Fruit fly (Drosophila melanogaster): ENCODE results near the gene CG12523.

The CG12523 gene

dm6 chr3L:10776367-10777026 lies 24.5 kb upstream of the CG12523 start (continued):
- TF ChIP-seq CHES-1-like (GFP tag; optimal IDR thresholded peaks at IDR 0.05) (peak; percentile 46), schlank (tag; optimal IDR thresholded peaks at IDR 0.05) (peak; percentile 43), CG13894 (tag; optimal IDR thresholded peaks at IDR 0.05) (no peak), Mad (GFP tag; optimal IDR thresholded peaks at IDR 0.05) (peak; percentile 61), dm (GFP tag; optimal IDR thresholded peaks at IDR 0.05) (peak; percentile 56), Hmx (GFP tag; optimal IDR thresholded peaks at IDR 0.05) (peak; percentile 20), al (GFP tag; IDR thresholded peaks at IDR 0.05) (peak; percentile 42; the same call in 1 of the 2 replicates), CG34224 (GFP tag; IDR thresholded peaks at IDR 0.05; ENCODE audit: partially characterized antibody) (no peak), gro (GFP tag; optimal IDR thresholded peaks at IDR 0.05) (no peak), sqz (GFP tag; optimal IDR thresholded peaks at IDR 0.05) (peak; percentile 37), repo (GFP tag; optimal IDR thresholded peaks at IDR 0.05) (peak; percentile 84), CG4617 (GFP tag; optimal IDR thresholded peaks at IDR 0.05; ENCODE audit: borderline replicate concordance) (peak; percentile 76), CG1233 (GFP tag; optimal IDR thresholded peaks at IDR 0.05) (peak; percentile 71), hbn (GFP tag; IDR thresholded peaks at IDR 0.05; ENCODE audit: partially characterized antibody) (no peak), CG18764 (GFP tag; optimal IDR thresholded peaks at IDR 0.05) (peak; percentile 69), Doc2 (GFP tag; IDR thresholded peaks at IDR 0.05) (peak; percentile 76), danr (GFP tag; IDR thresholded peaks at IDR 0.05) (peak; percentile 86), CG8478 (optimal IDR thresholded peaks at IDR 0.05) (no peak), otp (GFP tag; IDR thresholded peaks at IDR 0.05) (peak; percentile 91), ATbp (GFP tag; optimal IDR thresholded peaks at IDR 0.05) (peak; percentile 96), tap (tag; optimal IDR thresholded peaks at IDR 0.05) (peak; percentile 88), CG4424 (GFP tag; optimal IDR thresholded peaks at IDR 0.05) (peak; percentile 89), CG33213 (GFP tag; optimal IDR thresholded peaks at IDR 0.05) (peak; percentile 72), cad (GFP tag; optimal IDR thresholded peaks at IDR 0.05) (no peak), slbo (GFP tag; IDR thresholded peaks at IDR 0.05) (peak; percentile 88), CG14014 (GFP tag; IDR thresholded peaks at IDR 0.05) (peak; percentile 75), CG7271 (tag; optimal IDR thresholded peaks at IDR 0.05) (no peak), sens (GFP tag) (peak; percentile 99), CG3163 (GFP tag; optimal IDR thresholded peaks at IDR 0.05) (peak; percentile 59), Dbx (GFP tag; IDR thresholded peaks at IDR 0.05) (peak; percentile 47; the same call in 1 of the 3 replicates), CG4328 (GFP tag; optimal IDR thresholded peaks at IDR 0.05) (no peak), CG7839 (tag; optimal IDR thresholded peaks at IDR 0.05) (peak; percentile 90), CG13624 (GFP tag; optimal IDR thresholded peaks at IDR 0.05) (peak; percentile 74), Bteb2 (GFP tag; optimal IDR thresholded peaks at IDR 0.05) (peak; percentile 18), Rfx (GFP tag; IDR thresholded peaks at IDR 0.05) (peak; percentile 85), ERR (GFP tag; optimal IDR thresholded peaks at IDR 0.05) (peak; percentile 84), CG17328 (GFP tag; IDR thresholded peaks at IDR 0.05) (peak; percentile 93), CG7987 (GFP tag; optimal IDR thresholded peaks at IDR 0.05) (no peak), Ada2b (GFP tag; IDR thresholded peaks at IDR 0.05) (peak; percentile 91), unc-4 (GFP tag; IDR thresholded peaks at IDR 0.05; ENCODE audit: partially characterized antibody) (no peak), CG3847 (GFP tag; IDR thresholded peaks at IDR 0.05) (peak; percentile 68), CG1792 (GFP tag; optimal IDR thresholded peaks at IDR 0.05) (peak; percentile 83), CG30403 (GFP tag; optimal IDR thresholded peaks at IDR 0.05) (peak; percentile 88), CG18011 (GFP tag; optimal IDR thresholded peaks at IDR 0.05) (peak; percentile 53), CG13775 (GFP tag; optimal IDR thresholded peaks at IDR 0.05) (peak; percentile 61), CG3995 (GFP tag; optimal IDR thresholded peaks at IDR 0.05) (no peak), CG11504 (tag; optimal IDR thresholded peaks at IDR 0.05) (peak; percentile 92), Spps (tag; optimal IDR thresholded peaks at IDR 0.05) (peak; percentile 61), ranshi (GFP tag; IDR thresholded peaks at IDR 0.05) (peak; percentile 97), Atf3 (GFP tag; optimal IDR thresholded peaks at IDR 0.05) (peak; percentile 80), CG15601 (tag; optimal IDR thresholded peaks at IDR 0.05) (peak; percentile 74)
